Worm (Caenorhabditis elegans) whole organism, L1 larva: Measurements from ENCODE around the gene mul-1.

Source experiments
- C04F5.9 ChIP-seq: sonication (generic microtip); optimal IDR thresholded peaks from 2 replicates; lab custom pipeline; 2016; ENCODE audit warnings: missing genetic modification characterization, missing compliant biosample characterization
- ama-1 ChIP-seq: fragments of 150-350 bp; optimal IDR thresholded peaks from 2 replicates; lab custom pipeline; 2014
- blmp-1 ChIP-seq: fragments of 150-350 bp; optimal IDR thresholded peaks from 2 replicates; lab custom pipeline; 2014; ENCODE audit warnings: missing biosample characterization, missing genetic modification characterization
- ceh-82 ChIP-seq, 3 experiments: fragments of 150-350 bp in 1 of 3; sonication (generic microtip) in 2 of 3; optimal IDR thresholded peaks; 2 replicates each; lab custom pipeline; 2014 to 2017; ENCODE audit warnings: missing biosample characterization in 3 of 3, missing genetic modification characterization in 3 of 3
- dpl-1 ChIP-seq, 3 experiments: fragments of 150-350 bp in 2 of 3; sonication (generic microtip) in 1 of 3; optimal IDR thresholded peaks; 2 replicates each; lab custom pipeline; 2014 to 2017; ENCODE audit warnings: missing biosample characterization in 3 of 3, missing genetic modification characterization in 3 of 3, missing genetic modification reagents in 3 of 3
- efl-1 ChIP-seq, 4 experiments: fragments of 150-350 bp; optimal IDR thresholded peaks in 3 of 4; peaks in 1 of 4; 1 replicate in 1 of 4; 2 replicates in 3 of 4; lab custom pipeline; 2014; ENCODE audit warnings: missing biosample characterization in 2 of 4, missing genetic modification characterization in 2 of 4, missing genetic modification reagents in 2 of 4
- egl-13 ChIP-seq: sonication (generic microtip); optimal IDR thresholded peaks from 2 replicates; lab custom pipeline; 2016; ENCODE audit warnings: missing genotype, missing genetic modification reagents, missing genetic modification characterization, missing compliant biosample characterization
- egl-27 ChIP-seq, 2 experiments: fragments of 150-350 bp in 1 of 2; sonication (generic microtip); optimal IDR thresholded peaks; 3 replicates each; lab custom pipeline; 2017 to 2018; ENCODE audit warnings: missing biosample characterization in 2 of 2, missing genetic modification characterization in 2 of 2, missing genetic modification reagents in 2 of 2
- elt-2 ChIP-seq: sonication (generic microtip); optimal IDR thresholded peaks from 2 replicates; lab custom pipeline; 2016; ENCODE audit warnings: missing genetic modification characterization, mild to moderate bottlenecking, inconsistent platforms, missing compliant biosample characterization, missing genetic modification reagents
- elt-3 ChIP-seq, 6 experiments: fragments of 150-350 bp in 1 of 6; sonication (generic microtip); optimal IDR thresholded peaks; 2 replicates each; lab custom pipeline; 2017 to 2018; ENCODE audit warnings: missing biosample characterization in 6 of 6, missing genetic modification characterization in 6 of 6, inconsistent platforms in 1 of 6
- ets-5 ChIP-seq: fragments of 200-800 bp; sonication (Bioruptor generic); IDR thresholded peaks from 2 replicates; pipeline ENCODE4 v1.3.6; 2022; ENCODE audit warnings: missing genetic modification characterization, missing compliant biosample characterization
- fkh-10 ChIP-seq: sonication (generic microtip); optimal IDR thresholded peaks from 2 replicates; lab custom pipeline; 2017; ENCODE audit warnings: missing biosample characterization, missing genetic modification reagents, missing genetic modification characterization
- fkh-8 ChIP-seq: sonication (generic microtip); optimal IDR thresholded peaks from 2 replicates; lab custom pipeline; 2016; ENCODE audit warnings: mild to moderate bottlenecking, missing genetic modification characterization, missing compliant biosample characterization
- hpl-2 ChIP-seq: fragments of 150-350 bp; optimal IDR thresholded peaks from 2 replicates; lab custom pipeline; 2014; ENCODE audit warnings: missing biosample characterization, missing genetic modification reagents, missing genetic modification characterization
- irx-1 ChIP-seq: sonication (generic microtip); optimal IDR thresholded peaks from 2 replicates; lab custom pipeline; 2016; ENCODE audit warnings: missing genetic modification characterization, missing compliant biosample characterization
- jun-1 ChIP-seq: fragments of 150-350 bp; optimal IDR thresholded peaks from 2 replicates; lab custom pipeline; 2014; ENCODE audit warnings: missing biosample characterization, missing genetic modification reagents, missing genetic modification characterization
- mdl-1 ChIP-seq, 2 experiments: fragments of 150-350 bp; optimal IDR thresholded peaks; 2 replicates each; lab custom pipeline; 2014 to 2017; ENCODE audit warnings: missing biosample characterization in 2 of 2, missing genetic modification characterization in 2 of 2, inconsistent platforms in 1 of 2
- nhr-20 ChIP-seq: sonication (generic microtip); optimal IDR thresholded peaks from 2 replicates; lab custom pipeline; 2016; ENCODE audit warnings: mild to moderate bottlenecking, missing genetic modification characterization, missing compliant biosample characterization
- nhr-237 ChIP-seq: fragments of 150-350 bp; optimal IDR thresholded peaks from 2 replicates; lab custom pipeline; 2014; ENCODE audit warnings: missing biosample characterization, missing genetic modification characterization
- nhr-28 ChIP-seq: fragments of 150-350 bp; optimal IDR thresholded peaks from 2 replicates; lab custom pipeline; 2014; ENCODE audit warnings: missing biosample characterization, missing genetic modification characterization
- nhr-47 ChIP-seq: sonication (generic microtip); optimal IDR thresholded peaks from 2 replicates; lab custom pipeline; 2016; ENCODE audit warnings: mild to moderate bottlenecking, missing genetic modification characterization, moderate library complexity, missing compliant biosample characterization
- nhr-90 ChIP-seq: sonication (generic microtip); optimal IDR thresholded peaks from 2 replicates; lab custom pipeline; 2016; ENCODE audit warnings: mild to moderate bottlenecking, missing genetic modification characterization, missing compliant biosample characterization; ENCODE audit not compliant: poor library complexity
- pag-3 ChIP-seq: sonication (generic microtip); optimal IDR thresholded peaks from 2 replicates; lab custom pipeline; 2017; ENCODE audit warnings: missing genetic modification characterization, mild to moderate bottlenecking, missing compliant biosample characterization, antibody characterized with exemption, borderline replicate concordance; ENCODE audit not compliant: insufficient read depth
- pax-3 ChIP-seq: fragments of 200-800 bp; sonication (Bioruptor generic); optimal IDR thresholded peaks from 2 replicates; lab custom pipeline; 2018; ENCODE audit warnings: mild to moderate bottlenecking, missing genetic modification characterization, moderate library complexity, missing compliant biosample characterization
- skn-1 ChIP-seq: fragments of 150-350 bp; optimal IDR thresholded peaks from 2 replicates; lab custom pipeline; 2014; ENCODE audit warnings: missing biosample characterization, missing genetic modification characterization
- snu-23 ChIP-seq: sonication (generic microtip); optimal IDR thresholded peaks from 2 replicates; lab custom pipeline; 2016; ENCODE audit warnings: missing genetic modification characterization, missing compliant biosample characterization
- sox-4 ChIP-seq: sonication (generic microtip); optimal IDR thresholded peaks from 2 replicates; lab custom pipeline; 2016; ENCODE audit warnings: missing genetic modification characterization, missing compliant biosample characterization
- sptf-1 ChIP-seq: fragments of 150-350 bp; optimal IDR thresholded peaks from 2 replicates; lab custom pipeline; 2014; ENCODE audit warnings: missing biosample characterization, missing genetic modification characterization
- swsn-7 ChIP-seq: sonication (generic microtip); optimal IDR thresholded peaks from 2 replicates; lab custom pipeline; 2016; ENCODE audit warnings: missing genetic modification characterization, missing compliant biosample characterization
- tbx-2 ChIP-seq: sonication (generic microtip); optimal IDR thresholded peaks from 2 replicates; lab custom pipeline; 2016; ENCODE audit warnings: missing genetic modification characterization, missing compliant biosample characterization
- unc-30 ChIP-seq: sonication (generic microtip); optimal IDR thresholded peaks from 2 replicates; lab custom pipeline; 2017; ENCODE audit warnings: missing biosample characterization, missing genetic modification characterization
- vab-15 ChIP-seq: sonication (generic microtip); optimal IDR thresholded peaks from 2 replicates; lab custom pipeline; 2017; ENCODE audit warnings: missing genotype, mild to moderate bottlenecking, missing genetic modification characterization, missing compliant biosample characterization
- zip-4 ChIP-seq: fragments of 200-800 bp; sonication (Bioruptor generic); optimal IDR thresholded peaks from 2 replicates; lab custom pipeline; 2018; ENCODE audit warnings: mild to moderate bottlenecking, missing genetic modification characterization, moderate library complexity, missing compliant biosample characterization

The mul-1 gene

DNA sequence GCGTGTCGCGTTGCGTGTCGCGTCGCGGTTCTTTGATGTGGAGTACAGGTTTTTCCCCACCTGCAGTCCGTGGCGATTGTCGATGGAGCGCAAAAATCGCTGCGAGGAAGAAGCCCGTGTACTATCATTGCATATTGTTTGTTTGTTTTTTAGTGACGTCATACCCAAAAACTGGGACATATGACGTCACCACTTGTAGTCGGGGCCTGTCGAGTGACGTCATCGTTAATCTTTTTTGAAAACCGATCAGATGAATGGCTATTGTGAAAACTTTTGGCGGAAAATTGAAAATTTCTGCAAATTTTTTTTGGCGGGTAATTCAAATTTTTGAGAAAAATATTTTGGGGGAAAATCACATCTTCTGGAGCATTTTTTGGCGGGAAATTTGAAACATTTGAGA, 44.3 kb upstream of the mul-1 start:
- TF ChIP-seq efl-1 (optimal IDR thresholded peaks at IDR 0.05; lab: Kevin White, UChicago) (no peak), efl-1 (GFP tag; optimal IDR thresholded peaks at IDR 0.05 in 1 of 2; lab: Kevin White, UChicago) (no peak), vab-15 (tag; lab: Kevin White, UChicago) (no peak), nhr-28 (tag; lab: Kevin White, UChicago) (no peak), sox-4 (no peak), elt-2 (tag; lab: Kevin White, UChicago) (no peak), swsn-7 (tag; lab: Kevin White, UChicago) (no peak), mdl-1 (tag; optimal IDR thresholded peaks at IDR 0.05; lab: Kevin White, UChicago) (no peak), nhr-47 (tag; lab: Kevin White, UChicago) (no peak), dpl-1 (GFP tag; optimal IDR thresholded peaks at IDR 0.05; lab: Kevin White, UChicago) (no peak), elt-3 (tag; optimal IDR thresholded peaks at IDR 0.05; lab: Kevin White, UChicago) (no peak), nhr-20 (tag; lab: Kevin White, UChicago) (no peak), nhr-90 (no peak), pax-3 (tag; lab: Kevin White, UChicago) (no peak), jun-1 (tag; lab: Kevin White, UChicago) (no peak), ama-1 (lab: Kevin White, UChicago) (no peak), irx-1 (tag; lab: Kevin White, UChicago) (no peak), sptf-1 (tag; lab: Kevin White, UChicago) (no peak)

- TF ChIP-seq egl-27 (tag; optimal IDR thresholded peaks at IDR 0.05; lab: Kevin White, UChicago) (no peak), irx-1 (tag; lab: Kevin White, UChicago) (no peak), fkh-8 (tag; lab: Kevin White, UChicago) (no peak), unc-30 (no peak), pag-3 (tag; lab: Kevin White, UChicago) (no peak), C04F5.9 (tag; lab: Kevin White, UChicago) (no peak), nhr-237 (tag; lab: Kevin White, UChicago) (no peak), swsn-7 (tag; lab: Kevin White, UChicago) (no peak), tbx-2 (no peak)
These were observed 41.4 kb upstream of the mul-1 start, which contains the start of gene scrm-8 for ce11 chrIV:4164392-4164791. Gene scrm-8 (plus strand): TSS chrIV:4164692.

ce11 chrIV:4162121-4162520, 39.2 kb upstream of the mul-1 start, which contains the start of gene scrm-5:
Gene scrm-5 (plus strand): TSS chrIV:4162421.
- TF ChIP-seq snu-23 (GFP tag; lab: Kevin White, UChicago), result no peak
- TF ChIP-seq vab-15 (tag; lab: Kevin White, UChicago), result no peak
- no peak for TF ChIP-seq blmp-1 (tag; lab: Kevin White, UChicago)
- TF ChIP-seq unc-30, result no peak
- no peak for TF ChIP-seq egl-13 (tag; lab: Kevin White, UChicago)
- no peak for TF ChIP-seq skn-1 (tag; lab: Kevin White, UChicago)
- no peak for TF ChIP-seq ceh-82 (tag; optimal IDR thresholded peaks at IDR 0.05; lab: Kevin White, UChicago)
- no peak for TF ChIP-seq zip-4
- no peak for TF ChIP-seq fkh-10 (GFP tag; lab: Kevin White, UChicago)
- no peak for TF ChIP-seq nhr-237 (tag; lab: Kevin White, UChicago)
- TF ChIP-seq ets-5 (GFP tag; lab: Robert Waterston, UW), result no peak

ce11 chrIV:4154641-4155040, 31.7 kb upstream of the mul-1 start, which contains the start of gene K08D10.14:
Gene K08D10.14 (plus strand): TSS chrIV:4154941.
- TF ChIP-seq elt-2 (tag; lab: Kevin White, UChicago) (peak; percentile 19), hpl-2 (GFP tag; lab: Kevin White, UChicago) (no peak)
- TF ChIP-seq, all 84 proteins: peak for 1

- TF ChIP-seq nhr-20 (tag; lab: Kevin White, UChicago) (no peak), elt-2 (tag; lab: Kevin White, UChicago) (peak; percentile 79)
These were observed 29.2 kb upstream of the mul-1 start, which contains the start of the genes K08D10.10 and R07C12.1 for ce11 chrIV:4152143-4152542. Gene K08D10.10 (plus strand): TSS chrIV:4152235. Gene R07C12.1 (plus strand): TSS chrIV:4152456.
